Worm (Caenorhabditis elegans): ENCODE measurements around the gene psf-1.

psf-1 gene

ce11 chrII:10010914-10011313, 42.4 kb downstream of the psf-1 start:
- TF ChIP-seq him-1 (tag; optimal IDR thresholded peaks at IDR 0.05), result no peak
- no peak for TF ChIP-seq dao-5 (tag; optimal IDR thresholded peaks at IDR 0.05)
- no peak for TF ChIP-seq W03F9.2 (tag; optimal IDR thresholded peaks at IDR 0.05)

DNA sequence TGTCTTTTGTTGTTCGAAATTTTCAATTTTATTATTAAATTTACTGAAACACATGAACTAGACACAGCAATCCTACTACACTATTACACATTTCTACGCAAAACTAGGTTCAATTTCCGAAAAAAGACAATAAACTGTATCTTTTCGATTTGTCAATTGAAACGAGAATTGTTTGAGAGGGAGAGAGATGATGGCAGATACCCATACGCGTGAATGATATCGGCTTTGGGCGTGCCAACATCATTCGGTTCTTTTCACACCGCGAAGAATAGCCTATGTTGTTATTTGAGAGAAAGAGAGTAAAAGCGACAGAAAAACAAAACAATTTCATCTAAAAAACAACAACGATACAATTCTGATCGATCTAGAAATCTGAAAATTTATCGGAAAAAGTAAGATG, 43.3 kb downstream of the psf-1 start:
- no peak for TF ChIP-seq him-1 (tag; optimal IDR thresholded peaks at IDR 0.05)
- no peak for TF ChIP-seq W03F9.2 (tag; optimal IDR thresholded peaks at IDR 0.05)
- no peak for TF ChIP-seq dao-5 (tag; optimal IDR thresholded peaks at IDR 0.05)

- TF ChIP-seq him-1 (tag; optimal IDR thresholded peaks at IDR 0.05) (no peak), W03F9.2 (tag; optimal IDR thresholded peaks at IDR 0.05) (no peak), dao-5 (tag; optimal IDR thresholded peaks at IDR 0.05) (no peak)
These were observed 44.0 kb downstream of the psf-1 start for ce11 chrII:10012490-10012889.

ce11 chrII:10014384-10014783, 45.9 kb downstream of the psf-1 start:
- TF ChIP-seq dao-5 (tag; optimal IDR thresholded peaks at IDR 0.05) (no peak), W03F9.2 (tag; optimal IDR thresholded peaks at IDR 0.05) (no peak), him-1 (tag; optimal IDR thresholded peaks at IDR 0.05) (no peak)

DNA sequence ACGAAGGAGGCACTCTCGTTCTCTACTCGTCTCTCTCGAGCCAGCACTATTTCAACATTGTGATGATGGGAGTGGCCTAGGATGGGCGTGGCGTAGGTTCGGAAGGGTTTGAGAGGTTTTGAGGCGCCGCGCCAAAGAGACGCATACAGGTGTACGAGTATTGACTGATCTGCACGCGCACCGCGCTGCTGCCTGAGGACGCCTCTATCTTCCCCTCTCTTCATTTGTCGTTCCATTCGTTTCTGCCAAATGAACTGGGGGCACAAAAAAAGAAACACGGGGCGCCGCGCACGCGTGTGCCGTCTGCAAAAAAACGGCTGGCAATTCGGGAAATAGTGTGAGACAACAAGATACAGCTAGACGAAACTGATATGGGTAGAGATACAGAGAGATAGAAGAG, 47.5 kb downstream of the psf-1 start, which contains the start of gene lec-2:
TSS of gene lec-2 (minus strand) at position 171 of the 400 bp plus-strand sequence.
- TF ChIP-seq him-1 (tag; optimal IDR thresholded peaks at IDR 0.05), result no peak
- no peak for TF ChIP-seq W03F9.2 (tag; optimal IDR thresholded peaks at IDR 0.05)
- TF ChIP-seq dao-5 (tag; optimal IDR thresholded peaks at IDR 0.05), result no peak

DNA sequence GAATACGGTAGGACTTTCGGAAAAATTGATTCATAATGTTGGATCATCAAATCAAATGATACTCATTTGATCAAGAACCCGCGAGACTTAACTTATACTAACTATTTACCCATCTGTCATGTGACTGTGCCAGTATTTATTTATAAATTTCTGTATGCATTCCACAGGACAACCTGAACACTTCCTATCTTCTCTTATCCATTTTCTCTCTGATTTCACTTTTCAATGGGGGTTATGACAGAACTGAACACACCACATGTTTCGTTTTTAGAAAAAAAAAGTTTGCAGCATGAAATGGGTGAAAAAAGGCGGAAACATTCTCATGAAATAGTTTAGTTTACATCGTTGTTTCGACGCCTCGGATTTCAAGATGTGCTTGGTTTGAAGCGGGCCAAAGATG, 49.1 kb downstream of the psf-1 start:
- no peak for TF ChIP-seq him-1 (tag; optimal IDR thresholded peaks at IDR 0.05)
- TF ChIP-seq W03F9.2 (tag; optimal IDR thresholded peaks at IDR 0.05), result no peak
- no peak for TF ChIP-seq dao-5 (tag; optimal IDR thresholded peaks at IDR 0.05)
